Worm (Caenorhabditis elegans): Measurements from ENCODE around the gene npr-3.

ce11 chrIV:11486859-11487258 is 27.1 kb downstream of the npr-3 start:
- TF ChIP-seq T22C8.4 (GFP tag; IDR thresholded peaks at IDR 0.05) (no peak), cog-1 (tag; optimal IDR thresholded peaks at IDR 0.05) (no peak)

Data from whole organism, midembryonic.